Worm (Caenorhabditis elegans): ENCODE results near the gene kgb-2.
A peak's percentile ranks its signal among the peaks of the same experiment; 100 is the strongest.

DNA sequence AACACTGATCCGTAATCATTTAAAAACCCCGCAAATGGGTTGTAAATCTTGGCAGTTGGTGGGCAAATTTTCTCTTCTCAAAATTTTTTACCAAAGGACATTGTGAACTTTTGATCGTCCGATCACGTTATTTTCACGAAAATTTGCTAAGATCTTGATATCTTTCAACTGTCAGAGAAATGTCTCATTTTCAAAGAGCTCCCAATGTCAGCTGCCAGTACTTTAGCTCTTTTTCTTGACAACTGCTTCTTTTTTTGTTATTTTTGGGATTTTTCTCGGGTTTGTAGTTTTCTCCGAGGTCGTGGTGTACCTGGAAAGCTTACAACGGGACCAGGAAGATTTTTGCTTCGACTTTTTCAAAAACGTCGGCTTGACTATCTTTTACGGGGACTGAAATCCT, 49.3 kb downstream of the kgb-2 start:
- peak; percentile 11 for TF ChIP-seq nfya-1 (tag; optimal IDR thresholded peaks at IDR 0.05; ENCODE audit: insufficient read depth)
- no peak for TF ChIP-seq egl-27 (tag; optimal IDR thresholded peaks at IDR 0.05)
- no peak for TF ChIP-seq jun-1 (tag; optimal IDR thresholded peaks at IDR 0.05)
- TF ChIP-seq nhr-28 (tag; optimal IDR thresholded peaks at IDR 0.05): no peak
- TF ChIP-seq lin-39 (tag; optimal IDR thresholded peaks at IDR 0.05): no peak
